Worm (Caenorhabditis elegans) whole organism, late embryonic: ENCODE data around the gene C16C8.17.

ENCODE experiments used
- K02D7.2 ChIP-seq: sonication (generic microtip); optimal IDR thresholded peaks from 2 replicates; lab custom pipeline; 2017; ENCODE audit warnings: mild to moderate bottlenecking, missing genetic modification characterization, missing compliant biosample characterization
- ama-1 ChIP-seq: fragments of 150-350 bp; optimal IDR thresholded peaks from 2 replicates; lab custom pipeline; 2014
- ceh-9 ChIP-seq: sonication (generic microtip); optimal IDR thresholded peaks from 2 replicates; lab custom pipeline; 2016; ENCODE audit warnings: mild to moderate bottlenecking, missing genetic modification characterization, inconsistent platforms, missing compliant biosample characterization
- dmd-4 ChIP-seq: sonication (generic microtip); optimal IDR thresholded peaks from 2 replicates; lab custom pipeline; 2016; ENCODE audit warnings: borderline replicate concordance, missing genetic modification characterization, missing compliant biosample characterization
- elt-2 ChIP-seq: sonication (generic microtip); optimal IDR thresholded peaks from 2 replicates; lab custom pipeline; 2016; ENCODE audit warnings: missing genetic modification reagents, missing genetic modification characterization, missing compliant biosample characterization
- lin-11 ChIP-seq: fragments of 200-800 bp; sonication (Bioruptor generic); optimal IDR thresholded peaks from 2 replicates; lab custom pipeline; 2018; ENCODE audit warnings: mild to moderate bottlenecking, missing genetic modification characterization, missing compliant biosample characterization
- pha-4 ChIP-seq: fragments of 150-350 bp; optimal IDR thresholded peaks from 2 replicates; lab custom pipeline; 2018; ENCODE audit warnings: missing biosample characterization, missing genetic modification reagents, missing genetic modification characterization
- pqm-1 ChIP-seq: sonication (generic microtip); optimal IDR thresholded peaks from 2 replicates; lab custom pipeline; 2016; ENCODE audit warnings: missing genetic modification characterization, missing compliant biosample characterization
- sdc-2 ChIP-seq: sonication (generic microtip); optimal IDR thresholded peaks from 2 replicates; lab custom pipeline; 2016; ENCODE audit warnings: missing genotype, missing genetic modification characterization, missing compliant biosample characterization
- tbx-2 ChIP-seq: sonication (generic microtip); optimal IDR thresholded peaks from 2 replicates; lab custom pipeline; 2016; ENCODE audit warnings: missing genetic modification characterization, missing compliant biosample characterization

DNA sequence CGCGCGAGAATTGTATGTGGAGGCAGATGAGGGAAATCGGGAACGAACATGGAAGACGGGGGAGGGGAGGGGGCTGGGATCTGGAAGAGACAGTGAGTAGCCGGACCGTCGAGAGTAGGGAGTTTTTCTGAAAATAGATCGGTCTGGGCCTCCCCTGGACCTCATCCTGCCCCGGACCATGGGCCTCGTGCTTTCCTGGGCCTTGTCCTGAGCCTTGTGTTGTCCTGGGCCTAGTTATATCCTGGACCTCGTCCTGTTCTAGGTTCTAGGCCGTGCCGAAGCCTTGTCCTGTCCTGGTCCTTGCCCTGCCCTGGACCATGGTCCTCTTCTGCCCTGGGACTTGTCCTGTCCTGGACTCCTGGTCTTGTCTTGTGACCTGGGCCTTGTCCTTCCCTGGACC, 3.2 kb upstream of the C16C8.17 start:
- TF ChIP-seq ceh-9 (tag; lab: Kevin White, UChicago) (no peak), pha-4 (tag; lab: Kevin White, UChicago) (no peak), pqm-1 (tag; lab: Kevin White, UChicago) (no peak), K02D7.2 (tag; lab: Kevin White, UChicago) (no peak), sdc-2 (tag; lab: Kevin White, UChicago) (no peak), elt-2 (tag; lab: Kevin White, UChicago) (no peak), dmd-4 (tag; lab: Kevin White, UChicago) (no peak), ama-1 (lab: Kevin White, UChicago) (no peak), lin-11 (tag; lab: Kevin White, UChicago) (no peak), tbx-2 (tag; lab: Kevin White, UChicago) (no peak)
